Fruit fly (Drosophila melanogaster) whole organism, embryonic: ENCODE measurements around the gene Prdm13.

Experiments
- BEAF-32 ChIP-seq: fragments of 200-800 bp; sonication (Bioruptor generic); optimal IDR thresholded peaks from 3 replicates; lab custom pipeline; 2017; ENCODE audit warnings: missing biosample characterization, missing genetic modification characterization, mild to moderate bottlenecking, moderate library complexity, missing genetic modification reagents
- Blimp-1 ChIP-seq: fragments of 200-800 bp; sonication (Bioruptor generic); optimal IDR thresholded peaks from 3 replicates; lab custom pipeline; 2018; ENCODE audit warnings: missing biosample characterization, missing genetic modification characterization, mild to moderate bottlenecking, moderate library complexity, missing genetic modification reagents
- CG10274 ChIP-seq: fragments of 200-800 bp; sonication (Bioruptor generic); optimal IDR thresholded peaks from 3 replicates; lab custom pipeline; 2017; ENCODE audit warnings: missing biosample characterization, mild to moderate bottlenecking, missing genetic modification characterization
- CG11085 ChIP-seq: fragments of 200-800 bp; sonication (Bioruptor generic); IDR thresholded peaks from 2 replicates; pipeline ENCODE4 v1.3.6; 2022; ENCODE audit warnings: missing biosample characterization, missing genetic modification characterization
- CG12299 ChIP-seq: fragments of 200-800 bp; sonication (Bioruptor generic); optimal IDR thresholded peaks from 2 replicates; lab custom pipeline; 2018; ENCODE audit warnings: missing biosample characterization, mild to moderate bottlenecking, missing genetic modification characterization
- CG1647 ChIP-seq: fragments of 200-800 bp; sonication (Bioruptor generic); optimal IDR thresholded peaks from 3 replicates; lab custom pipeline; 2016; ENCODE audit warnings: missing biosample characterization, missing genetic modification characterization
- CG2116 ChIP-seq: fragments of 200-800 bp; sonication (Bioruptor generic); optimal IDR thresholded peaks from 3 replicates; lab custom pipeline; 2018; ENCODE audit warnings: missing biosample characterization, mild to moderate bottlenecking, missing genetic modification characterization
- CG31388 ChIP-seq: fragments of 200-800 bp; sonication (Bioruptor generic); optimal IDR thresholded peaks from 2 replicates; lab custom pipeline; 2016; ENCODE audit warnings: missing biosample characterization, missing genetic modification characterization
- CG31441 ChIP-seq: fragments of 200-800 bp; sonication (Bioruptor generic); IDR thresholded peaks from 2 replicates; pipeline ENCODE4 v1.3.6; 2022; ENCODE audit warnings: missing biosample characterization, missing genetic modification characterization
- CG3726 ChIP-seq: fragments of 200-800 bp; sonication (Bioruptor generic); IDR thresholded peaks from 3 replicates; pipeline ENCODE4, ENCODE4 v1.3.6; 2022; ENCODE audit warnings: missing biosample characterization, missing genetic modification characterization
- CG3838 ChIP-seq: fragments of 200-800 bp; sonication (Bioruptor generic); optimal IDR thresholded peaks from 3 replicates; lab custom pipeline; 2016; ENCODE audit warnings: missing biosample characterization, missing genetic modification characterization
- CG43689 ChIP-seq: fragments of 200-800 bp; sonication (Bioruptor generic); IDR thresholded peaks from 2 replicates; pipeline ENCODE4 v1.3.6; 2022; ENCODE audit warnings: missing biosample characterization, missing genetic modification characterization
- CG6813 ChIP-seq: fragments of 200-800 bp; sonication (Bioruptor generic); optimal IDR thresholded peaks from 2 replicates; lab custom pipeline; 2017; ENCODE audit warnings: missing biosample characterization, missing genetic modification characterization, mild to moderate bottlenecking, moderate library complexity, missing genetic modification reagents
- CG7357 ChIP-seq: fragments of 200-800 bp; sonication (Bioruptor generic); IDR thresholded peaks from 3 replicates; pipeline ENCODE4 v1.3.6; 2022; ENCODE audit warnings: missing biosample characterization, missing genetic modification characterization
- CG7963 ChIP-seq: fragments of 200-800 bp; sonication (Bioruptor generic); IDR thresholded peaks from 3 replicates; pipeline ENCODE4 v1.3.6; 2022; ENCODE audit warnings: missing biosample characterization, missing genetic modification characterization; ENCODE audit not compliant: partially characterized antibody
- CG7987 ChIP-seq: fragments of 200-800 bp; sonication (Bioruptor generic); optimal IDR thresholded peaks from 2 replicates; lab custom pipeline; 2018; ENCODE audit warnings: missing biosample characterization, mild to moderate bottlenecking, missing genetic modification characterization, moderate library complexity
- CG9797 ChIP-seq: fragments of 200-800 bp; sonication (Bioruptor generic); optimal IDR thresholded peaks from 3 replicates; lab custom pipeline; 2018; ENCODE audit warnings: missing biosample characterization, mild to moderate bottlenecking, missing genetic modification characterization
- CkIIα-i1 ChIP-seq: fragments of 200-800 bp; sonication (Bioruptor generic); IDR thresholded peaks from 2 replicates; pipeline ENCODE4 v1.3.6; 2022; ENCODE audit warnings: missing biosample characterization, missing genetic modification characterization
- D19A ChIP-seq: fragments of 200-800 bp; optimal IDR thresholded peaks from 3 replicates; lab custom pipeline; 2019; ENCODE audit warnings: missing biosample characterization, mild to moderate bottlenecking, missing genetic modification characterization, moderate library complexity
- Dip2 ChIP-seq: fragments of 200-800 bp; sonication (Bioruptor generic); IDR thresholded peaks from 2 replicates; pipeline ENCODE4 v1.3.6; 2022; ENCODE audit warnings: missing biosample characterization, missing genetic modification characterization
- Dref ChIP-seq: fragments of 200-800 bp; sonication (Bioruptor generic); IDR thresholded peaks from 2 replicates; pipeline ENCODE4 v1.3.6; 2022; ENCODE audit warnings: missing biosample characterization, missing genetic modification characterization
- E2f1 ChIP-seq: fragments of 200-800 bp; sonication (Bioruptor generic); IDR thresholded peaks from 2 replicates; pipeline ENCODE4 v1.3.6; 2022; ENCODE audit warnings: missing biosample characterization, missing genetic modification characterization
- Ets97D ChIP-seq: fragments of 200-800 bp; sonication (Bioruptor generic); optimal IDR thresholded peaks from 3 replicates; lab custom pipeline; 2016; ENCODE audit warnings: missing biosample characterization, missing genetic modification characterization
- Gsc ChIP-seq: fragments of 200-800 bp; sonication (Bioruptor generic); IDR thresholded peaks from 2 replicates; pipeline ENCODE4 v1.3.6; 2022; ENCODE audit warnings: missing biosample characterization, missing genetic modification characterization
- Hmx ChIP-seq: fragments of 200-800 bp; sonication (Bioruptor generic); optimal IDR thresholded peaks from 2 replicates; lab custom pipeline; 2016; ENCODE audit warnings: missing biosample characterization, missing genetic modification characterization
- Kr ChIP-seq: fragments of 200-800 bp; sonication (Bioruptor generic); optimal IDR thresholded peaks from 2 replicates; lab custom pipeline; 2017; ENCODE audit warnings: missing biosample characterization, mild to moderate bottlenecking, missing genetic modification characterization
- Mad ChIP-seq: fragments of 200-800 bp; sonication (Bioruptor generic); optimal IDR thresholded peaks from 2 replicates; lab custom pipeline; 2016; ENCODE audit warnings: missing biosample characterization, missing genetic modification characterization
- NC2α ChIP-seq: fragments of 200-800 bp; sonication (Bioruptor generic); optimal IDR thresholded peaks from 2 replicates; lab custom pipeline; 2016; ENCODE audit warnings: missing biosample characterization, missing genetic modification characterization
- Oli ChIP-seq: fragments of 200-800 bp; sonication (Bioruptor generic); optimal IDR thresholded peaks from 2 replicates; lab custom pipeline; 2018; ENCODE audit warnings: missing biosample characterization, mild to moderate bottlenecking, missing genetic modification characterization, moderate library complexity
- Rx ChIP-seq: fragments of 200-800 bp; sonication (Bioruptor generic); IDR thresholded peaks from 2 replicates; pipeline ENCODE4 v1.3.6; 2022; ENCODE audit warnings: missing biosample characterization, missing genetic modification characterization
- Scr ChIP-seq: fragments of 200-800 bp; sonication (Bioruptor generic); IDR thresholded peaks from 2 replicates; pipeline ENCODE4 v1.3.6; 2022; ENCODE audit warnings: missing biosample characterization, missing genetic modification characterization; ENCODE audit not compliant: partially characterized antibody
- Sry-β ChIP-seq: fragments of 200-800 bp; sonication (Bioruptor generic); optimal IDR thresholded peaks from 2 replicates; lab custom pipeline; 2018; ENCODE audit warnings: missing biosample characterization, mild to moderate bottlenecking, missing genetic modification characterization, moderate library complexity
- crc ChIP-seq: fragments of 200-800 bp; sonication (Bioruptor generic); optimal IDR thresholded peaks from 2 replicates; lab custom pipeline; 2016; ENCODE audit warnings: missing biosample characterization, missing genetic modification characterization
- crp ChIP-seq, 2 experiments: fragments of 200-800 bp; sonication (Bioruptor generic); optimal IDR thresholded peaks; 2 replicates in 1 of 2; 3 replicates in 1 of 2; lab custom pipeline; 2017; ENCODE audit warnings: missing biosample characterization in 2 of 2, missing genetic modification characterization in 2 of 2, mild to moderate bottlenecking in 1 of 2, moderate library complexity in 1 of 2
- dimm ChIP-seq: fragments of 200-800 bp; sonication (Bioruptor generic); IDR thresholded peaks from 2 replicates; pipeline ENCODE4 v1.3.6; 2022; ENCODE audit warnings: missing biosample characterization, missing genetic modification characterization
- emc ChIP-seq: fragments of 200-800 bp; sonication (Bioruptor generic); optimal IDR thresholded peaks from 2 replicates; lab custom pipeline; 2016; ENCODE audit warnings: missing biosample characterization, missing genetic modification characterization
- gce ChIP-seq: fragments of 200-800 bp; sonication (Bioruptor generic); IDR thresholded peaks from 3 replicates; pipeline ENCODE4 v1.3.6; 2022; ENCODE audit warnings: missing biosample characterization, missing genetic modification characterization
- gsb-n ChIP-seq: fragments of 200-800 bp; sonication (Bioruptor generic); optimal IDR thresholded peaks from 3 replicates; lab custom pipeline; 2018; ENCODE audit warnings: missing biosample characterization, mild to moderate bottlenecking, missing genetic modification characterization
- gt ChIP-seq: fragments of 200-800 bp; sonication (Bioruptor generic); IDR thresholded peaks from 2 replicates; pipeline ENCODE4 v1.3.6; 2022; ENCODE audit warnings: missing biosample characterization, missing genetic modification characterization
- jigr1 ChIP-seq: fragments of 200-800 bp; sonication (Bioruptor generic); IDR thresholded peaks from 3 replicates; pipeline ENCODE4 v1.3.6; 2022; ENCODE audit warnings: missing biosample characterization, missing genetic modification characterization
- lab ChIP-seq: fragments of 200-800 bp; sonication (Bioruptor generic); optimal IDR thresholded peaks from 3 replicates; lab custom pipeline; 2017; ENCODE audit warnings: missing biosample characterization, missing genetic modification characterization, mild to moderate bottlenecking, moderate library complexity, missing genetic modification reagents
- luna ChIP-seq: fragments of 200-800 bp; sonication (Bioruptor generic); optimal IDR thresholded peaks from 2 replicates; lab custom pipeline; 2016; ENCODE audit warnings: missing biosample characterization, missing genetic modification characterization
- mam ChIP-seq: fragments of 200-800 bp; sonication (Bioruptor generic); optimal IDR thresholded peaks from 3 replicates; lab custom pipeline; 2016; ENCODE audit warnings: missing biosample characterization, missing genetic modification characterization
- pnt ChIP-seq: fragments of 200-800 bp; sonication (Bioruptor generic); optimal IDR thresholded peaks from 3 replicates; lab custom pipeline; 2016; ENCODE audit warnings: missing biosample characterization, missing genetic modification characterization
- repo ChIP-seq: fragments of 200-800 bp; sonication (Bioruptor generic); optimal IDR thresholded peaks from 2 replicates; lab custom pipeline; 2016; ENCODE audit warnings: missing biosample characterization, missing genetic modification characterization
- run ChIP-seq: fragments of 200-800 bp; sonication (Bioruptor generic); optimal IDR thresholded peaks from 3 replicates; lab custom pipeline; 2018; ENCODE audit warnings: missing biosample characterization, mild to moderate bottlenecking, missing genetic modification characterization
- sc ChIP-seq, 3 experiments: fragments of >200 bp in 2 of 3; fragments of 200-800 bp in 1 of 3; sonication (Bioruptor generic) in 1 of 3; optimal IDR thresholded peaks; 2 replicates in 2 of 3; 3 replicates in 1 of 3; lab custom pipeline; 2017; ENCODE audit warnings: mild to moderate bottlenecking in 1 of 3, missing biosample characterization in 1 of 3, missing genetic modification characterization in 1 of 3, missing genetic modification reagents in 1 of 3
- zfh2 ChIP-seq: fragments of 200-800 bp; sonication (Bioruptor generic); optimal IDR thresholded peaks from 2 replicates; lab custom pipeline; 2016; ENCODE audit warnings: missing biosample characterization, missing genetic modification characterization

The Prdm13 gene

dm6 chr3L:6188995-6189927 is 26.3 kb downstream of the Prdm13 start, which contains the start of the genes D19A and CG7386 (continued):
- TF ChIP-seq CG31441: peak; percentile 57
- TF ChIP-seq crc (GFP tag; lab: Kevin White, UChicago): no peak
- peak; percentile 59 for TF ChIP-seq zfh2 (GFP tag; lab: Kevin White, UChicago)
- TF ChIP-seq CG7987 (GFP tag; lab: Kevin White, UChicago): peak; percentile 30
- peak; percentile 19 for TF ChIP-seq emc (GFP tag; lab: Kevin White, UChicago)
- TF ChIP-seq CG10274 (GFP tag; lab: Kevin White, UChicago): peak; percentile 41
- TF ChIP-seq luna (GFP tag; lab: Kevin White, UChicago): no peak
- 0 out of 3 replicates have a peak, but pooled peaks have one; percentile 25 for TF ChIP-seq gce (GFP tag; lab: Robert Waterston, UW)
- TF ChIP-seq CG7357: no peak
- TF ChIP-seq gsb-n (tag; lab: Kevin White, UChicago): peak; percentile 51
- no peak for TF ChIP-seq Gsc (GFP tag; lab: Robert Waterston, UW)
- no peak for TF ChIP-seq CkIIα-i1 (GFP tag; lab: Robert Waterston, UW)
- peak; percentile 16 for TF ChIP-seq Mad (GFP tag; lab: Kevin White, UChicago)
- no peak for TF ChIP-seq CG7963 (GFP tag; lab: Robert Waterston, UW)
- peak; percentile 39 for TF ChIP-seq pnt (GFP tag; lab: Kevin White, UChicago)
- no peak for TF ChIP-seq CG9797
- TF ChIP-seq Dref (GFP tag; lab: Robert Waterston, UW): 0 out of 2 replicates have a peak, but pooled peaks have one; percentile 28
- peak; percentile 11 for TF ChIP-seq CG2116 (GFP tag; lab: Kevin White, UChicago)
- TF ChIP-seq Sry-β (GFP tag; lab: Kevin White, UChicago): no peak
- no peak for TF ChIP-seq jigr1 (GFP tag; lab: Robert Waterston, UW)
- peak; percentile 59 for TF ChIP-seq E2f1 (GFP tag; lab: Robert Waterston, UW)
- no peak for TF ChIP-seq CG31388 (GFP tag; lab: Kevin White, UChicago)
- TF ChIP-seq CG1647 (GFP tag; lab: Kevin White, UChicago): peak; percentile 55
- no peak for TF ChIP-seq CG12299
- TF ChIP-seq CG3726 (GFP tag; lab: Robert Waterston, UW): 0 out of 3 replicates have a peak, but pooled peaks have one; percentile 22
- TF ChIP-seq Dip2 (GFP tag; lab: Robert Waterston, UW): no peak
- TF ChIP-seq Rx (GFP tag; lab: Robert Waterston, UW): peak; percentile 44; the same call in 1 of the 2 replicates
- TF ChIP-seq NC2α: no peak
- no peak for TF ChIP-seq run
- TF ChIP-seq BEAF-32: no peak
- no peak for TF ChIP-seq Hmx (GFP tag; lab: Kevin White, UChicago)
- TF ChIP-seq repo (GFP tag; lab: Kevin White, UChicago): peak; percentile 6
- no peak for TF ChIP-seq CG6813 (GFP tag; lab: Kevin White, UChicago)
- peak; percentile 44; the same call in 1 of the 2 replicates for TF ChIP-seq CG11085 (GFP tag; lab: Robert Waterston, UW)
- TF ChIP-seq gt (GFP tag; lab: Robert Waterston, UW): no peak
- TF ChIP-seq Ets97D (GFP tag; lab: Kevin White, UChicago): peak; percentile 57
- TF ChIP-seq CG3838 (GFP tag; lab: Kevin White, UChicago): no peak
- no peak for TF ChIP-seq Scr
- peak; percentile 74 for TF ChIP-seq mam (GFP tag; lab: Kevin White, UChicago)
- TF ChIP-seq D19A (tag; lab: Kevin White, UChicago): peak; percentile 80
- TF ChIP-seq CG43689 (GFP tag; lab: Robert Waterston, UW): 0 out of 2 replicates have a peak, but pooled peaks have one; percentile 9
- no peak for TF ChIP-seq dimm (GFP tag; lab: Robert Waterston, UW)
- TF ChIP-seq Oli (tag; lab: Kevin White, UChicago): peak; percentile 11
- no peak for TF ChIP-seq sc (optimal IDR thresholded peaks at IDR 0.05; lab: Kevin White, UChicago)
- no peak for TF ChIP-seq sc (GFP tag; optimal IDR thresholded peaks at IDR 0.05; lab: Kevin White, UChicago)
- TF ChIP-seq Blimp-1: peak; percentile 48
- peak; percentile 59 for TF ChIP-seq lab
- no peak for TF ChIP-seq crp (GFP tag; optimal IDR thresholded peaks at IDR 0.05; lab: Kevin White, UChicago)
- TF ChIP-seq Kr (GFP tag; lab: Kevin White, UChicago): no peak
